Worm (Caenorhabditis elegans) whole organism, young adult: ENCODE results near the gene str-187.

Source experiments
- B0261.1 ChIP-seq: sonication (generic microtip); optimal IDR thresholded peaks from 2 replicates; lab custom pipeline; 2016; ENCODE audit warnings: mild to moderate bottlenecking, missing genetic modification characterization, moderate library complexity, missing compliant biosample characterization
- egl-18 ChIP-seq: fragments of 200-800 bp; sonication (Bioruptor generic); IDR thresholded peaks from 2 replicates; pipeline ENCODE4 v1.3.6; 2022; ENCODE audit warnings: missing genetic modification reagents, missing genetic modification characterization, missing compliant biosample characterization
- him-1 ChIP-seq: sonication (generic microtip); optimal IDR thresholded peaks from 2 replicates; lab custom pipeline; 2016; ENCODE audit warnings: missing genotype, missing genetic modification reagents, missing genetic modification characterization, missing compliant biosample characterization
- madf-8 ChIP-seq: fragments of 200-800 bp; sonication (Bioruptor generic); conservative IDR thresholded peaks from 2 replicates; pipeline ENCODE4 v1.3.6; 2022; ENCODE audit warnings: missing genetic modification reagents, missing genetic modification characterization, missing compliant biosample characterization
- nhr-27 ChIP-seq: fragments of 200-800 bp; sonication (Bioruptor generic); optimal IDR thresholded peaks from 2 replicates; lab custom pipeline; 2018; ENCODE audit warnings: mild to moderate bottlenecking, missing genetic modification characterization, moderate library complexity, missing compliant biosample characterization
- rcor-1 ChIP-seq: fragments of 200-800 bp; sonication (Bioruptor generic); IDR thresholded peaks from 2 replicates; pipeline ENCODE4 v1.3.6; 2022; ENCODE audit warnings: missing genetic modification reagents, missing genetic modification characterization, missing compliant biosample characterization
- repo-1 ChIP-seq: sonication (generic microtip); optimal IDR thresholded peaks from 2 replicates; lab custom pipeline; 2017; ENCODE audit warnings: mild to moderate bottlenecking, missing genetic modification characterization, missing compliant biosample characterization
- snpc-3.4 ChIP-seq: sonication (generic microtip); optimal IDR thresholded peaks from 2 replicates; lab custom pipeline; 2017; ENCODE audit warnings: missing genetic modification characterization, mild to moderate bottlenecking, missing compliant biosample characterization, antibody characterized with exemption, moderate library complexity, missing genotype, missing genetic modification reagents

- TF ChIP-seq repo-1 (tag; lab: Kevin White, UChicago): no peak
- no peak for TF ChIP-seq snpc-3.4
- TF ChIP-seq B0261.1 (tag; lab: Kevin White, UChicago): no peak
- TF ChIP-seq madf-8 (GFP tag; lab: Robert Waterston, UW): no peak
- TF ChIP-seq him-1 (tag; lab: Kevin White, UChicago): no peak
- TF ChIP-seq egl-18 (GFP tag; lab: Robert Waterston, UW): no peak
- TF ChIP-seq rcor-1 (GFP tag; lab: Robert Waterston, UW): no peak
- TF ChIP-seq nhr-27: no peak
Measured at ce11 chrIV:17267304-17267891, 2.0 kb downstream of the str-187 start.
